Worm (Caenorhabditis elegans) whole organism, L2 larva: ENCODE results near the gene dhhc-4.

Experiments used
- C34F6.9 ChIP-seq: fragments of 150-350 bp; optimal IDR thresholded peaks from 2 replicates; lab custom pipeline; 2014; ENCODE audit warnings: missing biosample characterization, missing genetic modification characterization
- R02D3.7 ChIP-seq: fragments of 150-350 bp; optimal IDR thresholded peaks from 2 replicates; lab custom pipeline; 2014; ENCODE audit warnings: missing biosample characterization, missing genetic modification characterization
- Y55F3AM.14 ChIP-seq: fragments of 200-800 bp; sonication (Bioruptor generic); optimal IDR thresholded peaks from 2 replicates; lab custom pipeline; 2018; ENCODE audit warnings: mild to moderate bottlenecking, missing genetic modification characterization, missing compliant biosample characterization
- ZK546.5 ChIP-seq: sonication (generic microtip); optimal IDR thresholded peaks from 2 replicates; lab custom pipeline; 2017; ENCODE audit warnings: missing biosample characterization, missing genetic modification characterization
- alr-1 ChIP-seq: fragments of 150-350 bp; optimal IDR thresholded peaks from 2 replicates; lab custom pipeline; 2014; ENCODE audit warnings: missing biosample characterization, missing genetic modification characterization
- ama-1 ChIP-seq: fragments of 150-350 bp; optimal IDR thresholded peaks from 2 replicates; lab custom pipeline; 2018; ENCODE audit warnings: inconsistent platforms
- blmp-1 ChIP-seq: sonication (generic microtip); optimal IDR thresholded peaks from 2 replicates; lab custom pipeline; 2017; ENCODE audit warnings: missing genetic modification characterization, mild to moderate bottlenecking, missing compliant biosample characterization, antibody characterized with exemption, moderate library complexity; ENCODE audit not compliant: insufficient read depth
- ceh-82 ChIP-seq: fragments of 150-350 bp; optimal IDR thresholded peaks from 2 replicates; lab custom pipeline; 2014; ENCODE audit warnings: missing biosample characterization, missing genetic modification characterization
- crh-2 ChIP-seq: sonication (generic microtip); optimal IDR thresholded peaks from 2 replicates; lab custom pipeline; 2017; ENCODE audit warnings: missing biosample characterization, missing genetic modification characterization
- dmd-4 ChIP-seq: sonication (generic microtip); optimal IDR thresholded peaks from 2 replicates; lab custom pipeline; 2017; ENCODE audit warnings: missing biosample characterization, missing genetic modification characterization
- elt-1 ChIP-seq: fragments of 150-350 bp; optimal IDR thresholded peaks from 2 replicates; lab custom pipeline; 2014; ENCODE audit warnings: missing biosample characterization, missing genetic modification characterization
- elt-3 ChIP-seq: sonication (generic microtip); optimal IDR thresholded peaks from 2 replicates; lab custom pipeline; 2017; ENCODE audit warnings: missing biosample characterization, missing genetic modification characterization
- fos-1 ChIP-seq: fragments of 150-350 bp; optimal IDR thresholded peaks from 2 replicates; lab custom pipeline; 2014; ENCODE audit warnings: missing biosample characterization, missing genetic modification characterization
- gmeb-1 ChIP-seq: fragments of 150-350 bp; optimal IDR thresholded peaks from 2 replicates; lab custom pipeline; 2014; ENCODE audit warnings: missing biosample characterization, missing genetic modification characterization
- lin-13 ChIP-seq: fragments of 150-350 bp; optimal IDR thresholded peaks from 2 replicates; lab custom pipeline; 2014; ENCODE audit warnings: missing biosample characterization, missing genetic modification reagents, missing genetic modification characterization
- lsy-2 ChIP-seq, 2 experiments: fragments of 150-350 bp in 1 of 2; sonication (generic microtip) in 1 of 2; optimal IDR thresholded peaks; 2 replicates each; lab custom pipeline; 2014 to 2017; ENCODE audit warnings: missing biosample characterization in 2 of 2, missing genetic modification characterization in 2 of 2
- mbf-1 ChIP-seq: sonication (generic microtip); optimal IDR thresholded peaks from 2 replicates; lab custom pipeline; 2017; ENCODE audit warnings: missing biosample characterization, missing genetic modification characterization
- nhr-10 ChIP-seq: sonication (generic microtip); optimal IDR thresholded peaks from 2 replicates; lab custom pipeline; 2017; ENCODE audit warnings: missing biosample characterization, missing genetic modification characterization
- nhr-12 ChIP-seq: fragments of 150-350 bp; optimal IDR thresholded peaks from 2 replicates; lab custom pipeline; 2014; ENCODE audit warnings: missing biosample characterization, missing genetic modification characterization
- nhr-129 ChIP-seq: fragments of 150-350 bp; optimal IDR thresholded peaks from 2 replicates; lab custom pipeline; 2014; ENCODE audit warnings: missing biosample characterization, missing genetic modification characterization
- nhr-21 ChIP-seq: fragments of 150-350 bp; optimal IDR thresholded peaks from 2 replicates; lab custom pipeline; 2014; ENCODE audit warnings: missing biosample characterization, missing genetic modification characterization
- nhr-25 ChIP-seq: fragments of 150-350 bp; sonication (generic microtip); optimal IDR thresholded peaks from 3 replicates; lab custom pipeline; 2014; ENCODE audit warnings: missing biosample characterization, missing genetic modification characterization
- nhr-77 ChIP-seq: fragments of 150-350 bp; optimal IDR thresholded peaks from 2 replicates; lab custom pipeline; 2014; ENCODE audit warnings: missing biosample characterization, missing genetic modification characterization
- peb-1 ChIP-seq: fragments of 150-350 bp; optimal IDR thresholded peaks from 2 replicates; lab custom pipeline; 2014; ENCODE audit warnings: missing biosample characterization, missing genetic modification characterization
- skn-1 ChIP-seq: sonication (generic microtip); optimal IDR thresholded peaks from 2 replicates; lab custom pipeline; 2017; ENCODE audit warnings: missing biosample characterization, missing genetic modification characterization
- sma-3 ChIP-seq: sonication (generic microtip); optimal IDR thresholded peaks from 2 replicates; lab custom pipeline; 2016; ENCODE audit warnings: missing genetic modification reagents, missing genetic modification characterization, missing compliant biosample characterization
- snpc-4 ChIP-seq: fragments of 150-350 bp; optimal IDR thresholded peaks from 2 replicates; lab custom pipeline; 2014; ENCODE audit warnings: missing biosample characterization, missing genetic modification characterization
- unc-39 ChIP-seq: fragments of 150-350 bp; optimal IDR thresholded peaks from 2 replicates; lab custom pipeline; 2014; ENCODE audit warnings: missing biosample characterization, missing genetic modification characterization
- unc-55 ChIP-seq: fragments of 150-350 bp; sonication (generic microtip); optimal IDR thresholded peaks from 3 replicates; lab custom pipeline; 2014; ENCODE audit warnings: missing biosample characterization, missing genetic modification reagents, missing genetic modification characterization
- unc-62 ChIP-seq: fragments of 150-350 bp; optimal IDR thresholded peaks from 2 replicates; lab custom pipeline; 2014; ENCODE audit warnings: missing biosample characterization, missing genetic modification reagents, missing genetic modification characterization
- ztf-1 ChIP-seq: fragments of 200-800 bp; sonication (Bioruptor generic); conservative IDR thresholded peaks from 2 replicates; pipeline ENCODE4 v1.3.6; 2022; ENCODE audit warnings: missing genetic modification characterization, missing compliant biosample characterization
- ztf-4 ChIP-seq: fragments of 150-350 bp; optimal IDR thresholded peaks from 2 replicates; lab custom pipeline; 2014; ENCODE audit warnings: missing biosample characterization, missing genetic modification characterization

Gene dhhc-4

ce11 chrIII:9826005-9826404, 41.6 kb downstream of the dhhc-4 start (continued):
- TF ChIP-seq dmd-4 (tag; lab: Kevin White, UChicago) = no peak
- TF ChIP-seq C34F6.9 (tag; lab: Kevin White, UChicago) = peak; percentile 71
- no peak for TF ChIP-seq R02D3.7 (tag; lab: Kevin White, UChicago)
- no peak for TF ChIP-seq snpc-4 (tag; lab: Kevin White, UChicago)
- TF ChIP-seq ZK546.5 (tag; lab: Kevin White, UChicago) = no peak
- no peak for TF ChIP-seq unc-39 (tag; lab: Kevin White, UChicago)
- peak in 1 of 2 experiments; percentile 79 for TF ChIP-seq lsy-2 (tag; optimal IDR thresholded peaks at IDR 0.05; lab: Kevin White, UChicago)

- TF ChIP-seq elt-3 (tag; lab: Kevin White, UChicago) (no peak), unc-55 (GFP tag; lab: Kevin White, UChicago) (peak; percentile 11), nhr-12 (tag; lab: Kevin White, UChicago) (no peak), fos-1 (tag; lab: Kevin White, UChicago) (peak; percentile 35), nhr-10 (peak; percentile 7), gmeb-1 (tag; lab: Kevin White, UChicago) (no peak), nhr-129 (tag; lab: Kevin White, UChicago) (peak; percentile 32), skn-1 (tag; lab: Kevin White, UChicago) (peak; percentile 34), Y55F3AM.14 (GFP tag; lab: Kevin White, UChicago) (peak; percentile 9), nhr-21 (tag; lab: Kevin White, UChicago) (peak; percentile 8), nhr-25 (tag; lab: Kevin White, UChicago) (no peak), elt-1 (tag; lab: Kevin White, UChicago) (no peak)
- TF ChIP-seq, all 48 proteins: peak for 7
Observed at ce11 chrIII:9825073-9825828, 42.3 kb downstream of the dhhc-4 start, which contains the start of gene ZK632.9. ZK632.9 (minus strand) TSS chrIII:9825432.

- no peak for TF ChIP-seq gmeb-1 (tag; lab: Kevin White, UChicago)
- TF ChIP-seq alr-1 (tag; lab: Kevin White, UChicago) = no peak
- peak; percentile 11 for TF ChIP-seq lin-13 (GFP tag; lab: Kevin White, UChicago)
- TF ChIP-seq mbf-1 = no peak
- TF ChIP-seq ama-1 = peak; percentile 67
- TF ChIP-seq nhr-25 (tag; lab: Kevin White, UChicago) = peak; percentile 2
- TF ChIP-seq lsy-2 (tag; optimal IDR thresholded peaks at IDR 0.05; lab: Kevin White, UChicago) = peak in 1 of 2 experiments; percentile 32
- no peak for TF ChIP-seq unc-39 (tag; lab: Kevin White, UChicago)
- TF ChIP-seq R02D3.7 (tag; lab: Kevin White, UChicago) = no peak
- no peak for TF ChIP-seq ztf-1 (GFP tag; lab: Robert Waterston, UW)
- TF ChIP-seq unc-62 (GFP tag; lab: Kevin White, UChicago) = no peak
- TF ChIP-seq crh-2 (tag; lab: Kevin White, UChicago) = peak; percentile 18
- TF ChIP-seq C34F6.9 (tag; lab: Kevin White, UChicago) = no peak
- no peak for TF ChIP-seq ceh-82
- TF ChIP-seq ztf-4 (tag; lab: Kevin White, UChicago) = peak; percentile 78
- no peak for TF ChIP-seq peb-1 (tag; lab: Kevin White, UChicago)
- no peak for TF ChIP-seq blmp-1 (tag; lab: Kevin White, UChicago)
- peak; percentile 40 for TF ChIP-seq sma-3 (GFP tag; lab: Kevin White, UChicago)
Observed at ce11 chrIII:9824330-9824934, 43.2 kb downstream of the dhhc-4 start, which contains the start of gene lin-52. lin-52 (minus strand) TSS chrIII:9824750.

ce11 chrIII:9823748-9824147, 43.8 kb downstream of the dhhc-4 start:
- no peak for TF ChIP-seq fos-1 (tag; lab: Kevin White, UChicago)
- TF ChIP-seq elt-3 (tag; lab: Kevin White, UChicago) = no peak
- TF ChIP-seq nhr-12 (tag; lab: Kevin White, UChicago) = no peak

- TF ChIP-seq nhr-10 (no peak), nhr-21 (tag; lab: Kevin White, UChicago) (no peak), nhr-77 (tag; lab: Kevin White, UChicago) (no peak)
Observed at ce11 chrIII:9822942-9823341, 44.6 kb downstream of the dhhc-4 start, which contains the start of gene arl-5. arl-5 (plus strand) TSS chrIII:9823242.
